Fruit fly (Drosophila melanogaster): ENCODE data around the gene CG6125.

CG6125 gene

DNA sequence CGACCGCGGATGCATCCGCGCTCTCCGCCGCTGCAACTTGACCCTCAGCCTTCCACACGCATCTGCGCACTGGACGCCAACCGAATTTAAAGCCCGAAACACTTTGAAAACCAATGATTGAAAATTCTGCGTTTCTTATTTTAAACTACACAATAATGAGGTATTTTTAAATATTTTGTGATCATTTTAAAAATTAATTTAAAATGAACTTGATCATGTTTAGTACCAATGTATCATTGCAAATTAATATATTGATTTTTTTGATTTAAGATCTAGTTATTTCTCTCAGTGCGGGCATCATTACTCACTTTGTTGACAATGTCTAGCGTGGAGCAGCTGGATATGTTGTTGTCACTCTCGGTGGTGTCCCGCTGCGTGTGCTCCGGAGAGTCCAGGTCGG, 40.0 kb downstream of the CG6125 start (continued):
- TF ChIP-seq CG12659 (GFP tag; optimal IDR thresholded peaks at IDR 0.05) (peak; percentile 30), Chrac-16 (GFP tag; optimal IDR thresholded peaks at IDR 0.05) (no peak), E2f1 (GFP tag; IDR thresholded peaks at IDR 0.05) (0 out of 2 replicates have a peak, but pooled peaks have one; percentile 21), Dfd (GFP tag; optimal IDR thresholded peaks at IDR 0.05) (no peak), CG31388 (GFP tag; optimal IDR thresholded peaks at IDR 0.05) (no peak), CG8478 (optimal IDR thresholded peaks at IDR 0.05) (no peak), row (GFP tag; IDR thresholded peaks at IDR 0.05) (peak; percentile 74), Adf1 (GFP tag; IDR thresholded peaks at IDR 0.05) (0 out of 2 replicates have a peak, but pooled peaks have one; percentile 11), CG18764 (GFP tag; optimal IDR thresholded peaks at IDR 0.05) (no peak), HmgZ (tag; optimal IDR thresholded peaks at IDR 0.05) (peak; percentile 29), pb (GFP tag; optimal IDR thresholded peaks at IDR 0.05) (no peak), CG3281 (GFP tag; optimal IDR thresholded peaks at IDR 0.05) (no peak), HHEX (GFP tag; optimal IDR thresholded peaks at IDR 0.05) (no peak), CG16815 (GFP tag; optimal IDR thresholded peaks at IDR 0.05) (no peak), CG30403 (GFP tag; optimal IDR thresholded peaks at IDR 0.05) (peak; percentile 63), CG2678 (tag; optimal IDR thresholded peaks at IDR 0.05) (no peak), CG13775 (GFP tag; optimal IDR thresholded peaks at IDR 0.05) (no peak), lmd (GFP tag; IDR thresholded peaks at IDR 0.05) (peak; percentile 48), pan (optimal IDR thresholded peaks at IDR 0.05) (no peak), pan (GFP tag; optimal IDR thresholded peaks at IDR 0.05 in 1 of 2, IDR thresholded peaks at IDR 0.05 in 1 of 2) (peak in 1 of 2 experiments; percentile 65), Opbp (GFP tag; IDR thresholded peaks at IDR 0.05; ENCODE audit: partially characterized antibody) (no peak), pita (GFP tag; optimal IDR thresholded peaks at IDR 0.05) (no peak), fd96Cb (tag; optimal IDR thresholded peaks at IDR 0.05) (peak; percentile 29), CG11696 (GFP tag; IDR thresholded peaks at IDR 0.05) (no peak), Sox102F (GFP tag; optimal IDR thresholded peaks at IDR 0.05) (no peak), vfl (GFP tag; optimal IDR thresholded peaks at IDR 0.05) (no peak), CG10565 (GFP tag; optimal IDR thresholded peaks at IDR 0.05) (no peak), al (GFP tag; IDR thresholded peaks at IDR 0.05) (peak; percentile 33; the same call in 1 of the 2 replicates), seq (GFP tag; IDR thresholded peaks at IDR 0.05) (peak; percentile 67), Mrtf (GFP tag; IDR thresholded peaks at IDR 0.05) (no peak), CG9727 (GFP tag; optimal IDR thresholded peaks at IDR 0.05) (peak; percentile 37), ssp (GFP tag; IDR thresholded peaks at IDR 0.05) (0 out of 2 replicates have a peak, but pooled peaks have one; percentile 27), CG10366 (GFP tag; IDR thresholded peaks at IDR 0.05) (peak; percentile 62)

DNA sequence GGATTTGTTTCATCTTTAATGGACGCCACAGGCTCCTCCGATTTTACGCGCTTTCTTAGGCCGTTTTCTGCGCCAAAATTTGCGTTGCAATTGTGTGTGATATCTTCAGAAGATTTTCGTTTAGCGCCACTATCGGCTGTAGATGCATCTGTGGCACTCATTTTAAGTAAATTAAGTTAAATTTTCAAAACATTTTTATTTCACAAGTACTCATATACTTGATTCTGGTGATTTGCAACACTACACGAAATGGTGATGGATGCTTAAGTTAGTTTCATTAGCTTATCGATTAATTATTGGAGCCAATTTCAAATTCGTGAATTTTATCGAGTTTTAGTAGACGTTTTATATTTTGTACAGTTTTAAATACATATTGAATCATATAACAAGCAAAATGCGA, 43.3 kb downstream of the CG6125 start, which contains the start of gene CG6171:
Gene CG6171, minus strand, starts transcription at position 250 of the 400 bp plus-strand sequence.
- TF ChIP-seq MBD-R2 (GFP tag; IDR thresholded peaks at IDR 0.05), result peak; percentile 70
- no peak for TF ChIP-seq en (GFP tag; optimal IDR thresholded peaks at IDR 0.05)
- no peak for TF ChIP-seq CG13424 (tag; optimal IDR thresholded peaks at IDR 0.05)
- peak; percentile 59 for TF ChIP-seq unc-4 (GFP tag; IDR thresholded peaks at IDR 0.05; ENCODE audit: partially characterized antibody)
- peak; percentile 80 for TF ChIP-seq sens (GFP tag)
- TF ChIP-seq kni (GFP tag; optimal IDR thresholded peaks at IDR 0.05), result no peak
- TF ChIP-seq Oli (tag; optimal IDR thresholded peaks at IDR 0.05), result no peak
- no peak for TF ChIP-seq unpg (GFP tag; optimal IDR thresholded peaks at IDR 0.05)
- TF ChIP-seq Stat92E (GFP tag; optimal IDR thresholded peaks at IDR 0.05), result no peak
- TF ChIP-seq Hr78 (GFP tag; optimal IDR thresholded peaks at IDR 0.05), result no peak
- no peak for TF ChIP-seq pb (GFP tag; optimal IDR thresholded peaks at IDR 0.05)
- TF ChIP-seq CG16813 (GFP tag; IDR thresholded peaks at IDR 0.05; ENCODE audit: partially characterized antibody), result 0 out of 3 replicates have a peak, but pooled peaks have one; percentile 29
- no peak for TF ChIP-seq CG6689 (GFP tag; IDR thresholded peaks at IDR 0.05)
- TF ChIP-seq CG16863 (GFP tag; optimal IDR thresholded peaks at IDR 0.05), result peak; percentile 75
- no peak for TF ChIP-seq maf-S (GFP tag; optimal IDR thresholded peaks at IDR 0.05)
- TF ChIP-seq CG10366 (GFP tag; IDR thresholded peaks at IDR 0.05), result no peak
- TF ChIP-seq HLH4C (GFP tag; IDR thresholded peaks at IDR 0.05; ENCODE audit: partially characterized antibody), result peak; percentile 47; the same call in 2 of the 3 replicates
- peak; percentile 34; the same call in 1 of the 2 replicates for TF ChIP-seq CG2129 (GFP tag; IDR thresholded peaks at IDR 0.05; ENCODE audit: partially characterized antibody)
- TF ChIP-seq CG6683 (GFP tag; optimal IDR thresholded peaks at IDR 0.05), result no peak
- TF ChIP-seq pho (GFP tag; optimal IDR thresholded peaks at IDR 0.05), result no peak
- peak; percentile 54; the same call in 1 of the 2 replicates for TF ChIP-seq amos (GFP tag; IDR thresholded peaks at IDR 0.05; ENCODE audit: partially characterized antibody)

Data from whole organism, embryonic.